Fruit fly (Drosophila melanogaster): ENCODE data around the gene elgi.

Gene elgi

dm6 chr3L:16004401-16005237, 48.3 kb downstream of the elgi start, which contains the start of the genes hzg and mRpS31 (continued):
- TF ChIP-seq eg (GFP tag; IDR thresholded peaks at IDR 0.05) (peak; percentile 83), CG3919 (GFP tag; optimal IDR thresholded peaks at IDR 0.05) (peak; percentile 44), CG4318 (GFP tag; optimal IDR thresholded peaks at IDR 0.05) (no peak), Hr39 (GFP tag; optimal IDR thresholded peaks at IDR 0.05) (peak; percentile 48), CG7368 (GFP tag; optimal IDR thresholded peaks at IDR 0.05) (no peak), net (GFP tag; optimal IDR thresholded peaks at IDR 0.05) (peak; percentile 58), vri (GFP tag; optimal IDR thresholded peaks at IDR 0.05) (peak; percentile 70), Ets21C (GFP tag; optimal IDR thresholded peaks at IDR 0.05) (peak; percentile 45), acj6 (GFP tag; optimal IDR thresholded peaks at IDR 0.05) (peak; percentile 57), CG6808 (GFP tag; optimal IDR thresholded peaks at IDR 0.05) (peak; percentile 75), CG3032 (tag; optimal IDR thresholded peaks at IDR 0.05) (peak; percentile 43), CG6792 (GFP tag; optimal IDR thresholded peaks at IDR 0.05) (peak; percentile 17), Hr38 (GFP tag; optimal IDR thresholded peaks at IDR 0.05) (no peak), CG9139 (GFP tag; optimal IDR thresholded peaks at IDR 0.05) (peak; percentile 75), CG11294 (GFP tag; IDR thresholded peaks at IDR 0.05) (no peak), cyc (GFP tag; optimal IDR thresholded peaks at IDR 0.05) (peak; percentile 24), Blimp-1 (GFP tag; optimal IDR thresholded peaks at IDR 0.05) (peak; percentile 28), CG8632 (GFP tag; optimal IDR thresholded peaks at IDR 0.05) (peak; percentile 12), CG1621 (tag; optimal IDR thresholded peaks at IDR 0.05) (peak; percentile 80)

All from whole organism, prepupa.